Fruit fly (Drosophila melanogaster) whole organism, embryonic: ENCODE data around the gene CG1801.

Source experiments
- Atf3 ChIP-seq: fragments of 200-800 bp; sonication (Bioruptor generic); optimal IDR thresholded peaks from 3 replicates; lab custom pipeline; 2016; ENCODE audit warnings: missing biosample characterization, missing genetic modification characterization
- CG10565 ChIP-seq: fragments of 200-800 bp; sonication (Bioruptor generic); optimal IDR thresholded peaks from 3 replicates; lab custom pipeline; 2016; ENCODE audit warnings: missing biosample characterization, mild to moderate bottlenecking, missing genetic modification characterization
- CG10959 ChIP-seq: fragments of 200-800 bp; sonication (Bioruptor generic); IDR thresholded peaks from 2 replicates; pipeline ENCODE4 v1.3.6; 2022; ENCODE audit warnings: missing biosample characterization, missing genetic modification characterization
- CG11398 ChIP-seq: fragments of 200-800 bp; sonication (Bioruptor generic); optimal IDR thresholded peaks from 2 replicates; lab custom pipeline; 2016; ENCODE audit warnings: missing biosample characterization, missing genetic modification characterization
- CG1233 ChIP-seq: fragments of 200-800 bp; sonication (Bioruptor generic); optimal IDR thresholded peaks from 4 replicates; lab custom pipeline; 2018; ENCODE audit warnings: missing biosample characterization, mild to moderate bottlenecking, missing genetic modification characterization
- CG12744 ChIP-seq: fragments of 200-800 bp; sonication (Bioruptor generic); optimal IDR thresholded peaks from 2 replicates; lab custom pipeline; 2016; ENCODE audit warnings: missing biosample characterization, missing genetic modification characterization
- CG13287 ChIP-seq: fragments of 200-800 bp; sonication (Bioruptor generic); IDR thresholded peaks from 2 replicates; pipeline ENCODE4 v1.3.6; 2022; ENCODE audit warnings: missing biosample characterization, missing genetic modification characterization; ENCODE audit not compliant: partially characterized antibody
- CG15696 ChIP-seq: fragments of 200-800 bp; sonication (Bioruptor generic); optimal IDR thresholded peaks from 2 replicates; lab custom pipeline; 2019; ENCODE audit warnings: missing biosample characterization, mild to moderate bottlenecking, missing genetic modification characterization, moderate library complexity
- CG1647 ChIP-seq: fragments of 200-800 bp; sonication (Bioruptor generic); optimal IDR thresholded peaks from 3 replicates; lab custom pipeline; 2016; ENCODE audit warnings: missing biosample characterization, missing genetic modification characterization
- CG18599 ChIP-seq: fragments of 200-800 bp; sonication (Bioruptor generic); optimal IDR thresholded peaks from 3 replicates; lab custom pipeline; 2017; ENCODE audit warnings: missing biosample characterization, missing genetic modification characterization, mild to moderate bottlenecking, moderate library complexity, missing genetic modification reagents
- CG2889 ChIP-seq: fragments of 200-800 bp; sonication (Bioruptor generic); IDR thresholded peaks from 3 replicates; pipeline ENCODE4 v1.3.6; 2022; ENCODE audit warnings: missing biosample characterization, missing genetic modification characterization
- CG30431 ChIP-seq: fragments of 200-800 bp; sonication (Bioruptor generic); optimal IDR thresholded peaks from 2 replicates; lab custom pipeline; 2017; ENCODE audit warnings: missing biosample characterization, missing genetic modification characterization
- CG3407 ChIP-seq: fragments of 200-800 bp; sonication (Bioruptor generic); optimal IDR thresholded peaks from 2 replicates; lab custom pipeline; 2018; ENCODE audit warnings: missing biosample characterization, mild to moderate bottlenecking, missing genetic modification characterization
- CG5953 ChIP-seq: fragments of 200-800 bp; sonication (Bioruptor generic); IDR thresholded peaks from 2 replicates; pipeline ENCODE4 v1.3.6; 2022; ENCODE audit warnings: missing biosample characterization, missing genetic modification characterization
- CG6175 ChIP-seq: fragments of 200-800 bp; sonication (Bioruptor generic); IDR thresholded peaks from 3 replicates; pipeline ENCODE4 v1.3.6; 2022; ENCODE audit warnings: missing biosample characterization, missing genetic modification characterization
- CG6683 ChIP-seq: fragments of 200-800 bp; sonication (Bioruptor generic); optimal IDR thresholded peaks from 2 replicates; lab custom pipeline; 2017; ENCODE audit warnings: missing biosample characterization, mild to moderate bottlenecking, missing genetic modification characterization, missing genetic modification reagents
- CG7745 ChIP-seq: fragments of 200-800 bp; sonication (Bioruptor generic); optimal IDR thresholded peaks from 2 replicates; lab custom pipeline; 2018; ENCODE audit warnings: missing biosample characterization, mild to moderate bottlenecking, missing genetic modification characterization, moderate library complexity
- CG9609 ChIP-seq: fragments of 200-800 bp; sonication (Bioruptor generic); optimal IDR thresholded peaks from 3 replicates; lab custom pipeline; 2016; ENCODE audit warnings: missing biosample characterization, missing genetic modification characterization
- CG9727 ChIP-seq: fragments of 200-800 bp; sonication (Bioruptor generic); optimal IDR thresholded peaks from 3 replicates; lab custom pipeline; 2017; ENCODE audit warnings: missing biosample characterization, mild to moderate bottlenecking, missing genetic modification characterization
- CHES-1-like ChIP-seq: fragments of 200-800 bp; sonication (Bioruptor generic); optimal IDR thresholded peaks from 2 replicates; lab custom pipeline; 2016; ENCODE audit warnings: missing biosample characterization, missing genetic modification characterization
- CTCF ChIP-seq: fragments of 200-800 bp; sonication (Bioruptor generic); optimal IDR thresholded peaks from 2 replicates; lab custom pipeline; 2017; ENCODE audit warnings: missing biosample characterization, mild to moderate bottlenecking, missing genetic modification characterization, moderate library complexity
- Gug ChIP-seq: fragments of 200-800 bp; sonication (Bioruptor generic); IDR thresholded peaks from 4 replicates; pipeline ENCODE4 v1.3.6; 2022; ENCODE audit warnings: missing biosample characterization, missing genetic modification characterization
- Kr ChIP-seq: fragments of 200-800 bp; sonication (Bioruptor generic); optimal IDR thresholded peaks from 2 replicates; lab custom pipeline; 2017; ENCODE audit warnings: missing biosample characterization, mild to moderate bottlenecking, missing genetic modification characterization
- Lhr ChIP-seq: fragments of 200-800 bp; sonication (Bioruptor generic); optimal IDR thresholded peaks from 3 replicates; lab custom pipeline; 2017; ENCODE audit warnings: mild to moderate bottlenecking, missing biosample characterization, missing genetic modification reagents, missing genetic modification characterization
- MESR4 ChIP-seq: fragments of 200-800 bp; sonication (Bioruptor generic); optimal IDR thresholded peaks from 2 replicates; lab custom pipeline; 2018; ENCODE audit warnings: missing biosample characterization, mild to moderate bottlenecking, missing genetic modification characterization, moderate library complexity
- Meics ChIP-seq: fragments of 200-800 bp; sonication (Bioruptor generic); optimal IDR thresholded peaks from 2 replicates; lab custom pipeline; 2017; ENCODE audit warnings: missing biosample characterization, mild to moderate bottlenecking, missing genetic modification characterization
- Sox102F ChIP-seq: fragments of 200-800 bp; sonication (Bioruptor generic); optimal IDR thresholded peaks from 2 replicates; lab custom pipeline; 2018; ENCODE audit warnings: missing biosample characterization, mild to moderate bottlenecking, missing genetic modification characterization, moderate library complexity
- Xbp1 ChIP-seq: fragments of 200-800 bp; sonication (Bioruptor generic); optimal IDR thresholded peaks from 3 replicates; lab custom pipeline; 2016; ENCODE audit warnings: missing biosample characterization, mild to moderate bottlenecking, missing genetic modification characterization
- Xrp1 ChIP-seq: fragments of 200-800 bp; sonication (Bioruptor generic); IDR thresholded peaks from 2 replicates; pipeline ENCODE4 v1.3.6; 2022; ENCODE audit warnings: missing biosample characterization, missing genetic modification characterization
- aop ChIP-seq: fragments of 200-800 bp; sonication (Bioruptor generic); IDR thresholded peaks from 2 replicates; pipeline ENCODE4 v1.3.6; 2022; ENCODE audit warnings: missing biosample characterization, missing genetic modification characterization
- bab2 ChIP-seq: fragments of 200-800 bp; sonication (Bioruptor generic); optimal IDR thresholded peaks from 2 replicates; lab custom pipeline; 2016; ENCODE audit warnings: missing biosample characterization, missing genetic modification characterization
- crol ChIP-seq: fragments of 200-800 bp; sonication (Bioruptor generic); IDR thresholded peaks from 2 replicates; pipeline ENCODE4 v1.3.6; 2022; ENCODE audit warnings: missing biosample characterization, missing genetic modification characterization
- dimm ChIP-seq: fragments of 200-800 bp; sonication (Bioruptor generic); IDR thresholded peaks from 2 replicates; pipeline ENCODE4 v1.3.6; 2022; ENCODE audit warnings: missing biosample characterization, missing genetic modification characterization
- emc ChIP-seq: fragments of 200-800 bp; sonication (Bioruptor generic); optimal IDR thresholded peaks from 2 replicates; lab custom pipeline; 2016; ENCODE audit warnings: missing biosample characterization, missing genetic modification characterization
- eve ChIP-seq, 2 experiments: fragments of >200 bp; optimal IDR thresholded peaks; 2 replicates each; lab custom pipeline; 2017; ENCODE audit warnings: missing biosample characterization in 2 of 2, missing genetic modification characterization in 2 of 2
- ewg ChIP-seq: fragments of 200-800 bp; sonication (Bioruptor generic); optimal IDR thresholded peaks from 3 replicates; lab custom pipeline; 2017; ENCODE audit warnings: mild to moderate bottlenecking, missing biosample characterization, missing genetic modification reagents, missing genetic modification characterization
- gro ChIP-seq: fragments of 200-800 bp; sonication (Bioruptor generic); optimal IDR thresholded peaks from 2 replicates; lab custom pipeline; 2016; ENCODE audit warnings: missing biosample characterization, missing genetic modification characterization
- hkb ChIP-seq, 2 experiments: fragments of 200-800 bp in 1 of 2; fragments of >200 bp in 1 of 2; sonication (Bioruptor generic) in 1 of 2; IDR thresholded peaks in 1 of 2; optimal IDR thresholded peaks in 1 of 2; 2 replicates each; pipeline versions ENCODE4 v1.3.6 to Lab custom; 2017 to 2022; ENCODE audit warnings: missing biosample characterization in 1 of 2, missing genetic modification characterization in 1 of 2
- jing ChIP-seq: fragments of 200-800 bp; sonication (Bioruptor generic); optimal IDR thresholded peaks from 2 replicates; lab custom pipeline; 2018; ENCODE audit warnings: missing biosample characterization, mild to moderate bottlenecking, missing genetic modification characterization
- nom ChIP-seq: fragments of 200-800 bp; sonication (Bioruptor generic); optimal IDR thresholded peaks from 2 replicates; lab custom pipeline; 2017; ENCODE audit warnings: missing biosample characterization, missing genetic modification characterization, mild to moderate bottlenecking, moderate library complexity, missing genetic modification reagents
- phol ChIP-seq: fragments of 200-800 bp; sonication (Bioruptor generic); optimal IDR thresholded peaks from 3 replicates; lab custom pipeline; 2018; ENCODE audit warnings: missing biosample characterization, mild to moderate bottlenecking, missing genetic modification characterization, moderate library complexity
- pros ChIP-seq: fragments of 200-800 bp; sonication (Bioruptor generic); optimal IDR thresholded peaks from 3 replicates; lab custom pipeline; 2019; ENCODE audit warnings: missing biosample characterization, mild to moderate bottlenecking, missing genetic modification characterization, moderate library complexity
- ranshi ChIP-seq: fragments of 200-800 bp; sonication (Bioruptor generic); IDR thresholded peaks from 2 replicates; pipeline ENCODE4 v1.3.6; 2022; ENCODE audit warnings: missing biosample characterization, missing genetic modification characterization
- sens ChIP-seq: fragments of 200-800 bp; sonication (Bioruptor generic); peaks from one replicate; lab custom pipeline; 2016; ENCODE audit warnings: missing biosample characterization, missing genetic modification characterization
- tll ChIP-seq, 2 experiments: fragments of 200-800 bp in 1 of 2; fragments of >200 bp in 1 of 2; sonication (Bioruptor generic) in 1 of 2; optimal IDR thresholded peaks; 2 replicates each; lab custom pipeline; 2017 to 2019; ENCODE audit warnings: missing biosample characterization in 2 of 2, missing genetic modification characterization in 2 of 2, mild to moderate bottlenecking in 1 of 2, moderate library complexity in 1 of 2
- toy ChIP-seq: fragments of 200-800 bp; sonication (Bioruptor generic); IDR thresholded peaks from 2 replicates; pipeline ENCODE4 v1.3.6; 2022; ENCODE audit warnings: missing biosample characterization, missing genetic modification characterization
- tup ChIP-seq: fragments of 200-800 bp; sonication (Bioruptor generic); optimal IDR thresholded peaks from 2 replicates; lab custom pipeline; 2016; ENCODE audit warnings: missing biosample characterization, mild to moderate bottlenecking, missing genetic modification characterization, moderate library complexity
- vnd ChIP-seq: fragments of 200-800 bp; sonication (Bioruptor generic); IDR thresholded peaks from 3 replicates; pipeline ENCODE4 v1.3.6; 2022; ENCODE audit warnings: missing biosample characterization, missing genetic modification characterization; ENCODE audit not compliant: partially characterized antibody
- vvl ChIP-seq: fragments of 200-800 bp; sonication (Bioruptor generic); IDR thresholded peaks from 2 replicates; pipeline ENCODE4 v1.3.6; 2022; ENCODE audit warnings: missing biosample characterization, missing genetic modification characterization
- zf30C ChIP-seq: fragments of 200-800 bp; sonication (Bioruptor generic); optimal IDR thresholded peaks from 3 replicates; lab custom pipeline; 2018; ENCODE audit warnings: missing biosample characterization, mild to moderate bottlenecking, missing genetic modification characterization

The CG1801 gene

DNA sequence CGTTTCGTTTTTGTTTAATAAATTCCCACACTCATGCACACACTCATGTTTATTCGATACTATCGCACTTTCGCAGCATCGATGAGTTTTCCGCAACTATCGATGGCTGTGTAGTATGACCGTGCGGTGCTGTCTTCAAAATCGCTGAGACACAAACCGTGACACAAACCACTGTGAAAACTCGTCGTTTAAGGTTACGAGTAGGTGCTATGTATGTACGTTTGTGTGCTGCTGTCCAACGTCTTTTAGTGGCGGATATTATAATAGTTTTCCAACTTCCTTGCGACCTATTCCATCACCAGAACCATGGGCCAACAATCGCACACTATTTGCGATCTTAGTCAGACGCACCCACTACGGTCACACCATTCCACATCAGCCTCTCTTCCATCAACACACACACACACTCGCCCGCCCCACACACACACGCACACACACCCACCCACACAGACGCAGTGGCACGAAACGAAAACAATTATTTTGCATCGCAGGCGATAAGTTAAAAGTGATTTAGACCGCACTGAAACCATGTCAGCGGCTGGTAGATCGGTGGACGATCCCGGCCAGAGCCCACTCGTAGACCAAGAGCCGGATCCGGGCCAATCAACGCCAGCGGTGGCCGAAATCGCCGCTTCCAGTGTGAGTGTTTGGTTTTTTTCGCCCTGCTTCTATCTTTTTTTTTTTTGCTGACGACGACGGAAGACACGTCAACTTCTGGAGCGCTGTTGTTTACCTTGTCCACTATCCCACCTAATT lies 6.8 kb upstream of the CG1801 start, which contains the start of the genes Dd and CG1486 (continued):
- no peak for TF ChIP-seq CG1647 (GFP tag; lab: Kevin White, UChicago)
- TF ChIP-seq MESR4: peak; percentile 71
- TF ChIP-seq jing (GFP tag; lab: Kevin White, UChicago): no peak
- no peak for TF ChIP-seq CG5953 (GFP tag; lab: Robert Waterston, UW)
- TF ChIP-seq tll (GFP tag; optimal IDR thresholded peaks at IDR 0.05; lab: Kevin White, UChicago): no peak
- TF ChIP-seq Sox102F (GFP tag; lab: Kevin White, UChicago): no peak
- no peak for TF ChIP-seq Kr
- no peak for TF ChIP-seq CG11398
- peak; percentile 92 for TF ChIP-seq vnd
- no peak for TF ChIP-seq CG30431 (GFP tag; lab: Kevin White, UChicago)
- peak; percentile 29 for TF ChIP-seq sens (GFP tag; lab: Kevin White, UChicago)
- TF ChIP-seq CG12744 (GFP tag; lab: Kevin White, UChicago): no peak
- TF ChIP-seq CG3407: no peak
- TF ChIP-seq bab2 (GFP tag; lab: Kevin White, UChicago): no peak
- TF ChIP-seq CG9727: no peak
- TF ChIP-seq CG15696 (tag; lab: Kevin White, UChicago): no peak
- no peak for TF ChIP-seq Atf3 (GFP tag; lab: Kevin White, UChicago)
- peak; percentile 70 for TF ChIP-seq Lhr (GFP tag; lab: Kevin White, UChicago)
- peak; percentile 29 for TF ChIP-seq Xbp1 (GFP tag; lab: Kevin White, UChicago)
- TF ChIP-seq CTCF (GFP tag; lab: Kevin White, UChicago): peak; percentile 33
- no peak for TF ChIP-seq Gug
- TF ChIP-seq vvl: no peak
- no peak for TF ChIP-seq aop (GFP tag; lab: Robert Waterston, UW)
- TF ChIP-seq CG9609 (GFP tag; lab: Kevin White, UChicago): no peak
- no peak for TF ChIP-seq CG2889
- TF ChIP-seq hkb (optimal IDR thresholded peaks at IDR 0.05; lab: Kevin White, UChicago): no peak
- no peak for TF ChIP-seq hkb (GFP tag; IDR thresholded peaks at IDR 0.05; lab: Robert Waterston, UW)
- TF ChIP-seq CHES-1-like: peak; percentile 61
- peak; percentile 51 for TF ChIP-seq phol (tag; lab: Kevin White, UChicago)
- peak; percentile 30 for TF ChIP-seq ewg
- TF ChIP-seq Meics (GFP tag; lab: Kevin White, UChicago): no peak
- TF ChIP-seq crol (GFP tag; lab: Robert Waterston, UW): no peak
- TF ChIP-seq CG7745 (tag; lab: Kevin White, UChicago): no peak
- no peak for TF ChIP-seq Xrp1
- TF ChIP-seq nom (GFP tag; lab: Kevin White, UChicago): peak; percentile 21
- TF ChIP-seq emc (GFP tag; lab: Kevin White, UChicago): no peak
- TF ChIP-seq pros (GFP tag; lab: Kevin White, UChicago): no peak
- no peak for TF ChIP-seq eve (GFP tag; optimal IDR thresholded peaks at IDR 0.05; lab: Kevin White, UChicago)
- TF ChIP-seq CG6683 (GFP tag; lab: Kevin White, UChicago): no peak
- TF ChIP-seq CG10959 (GFP tag; lab: Robert Waterston, UW): no peak
- TF ChIP-seq gro: no peak
- TF ChIP-seq CG10565 (GFP tag; lab: Kevin White, UChicago): no peak
- TF ChIP-seq CG13287 (GFP tag; lab: Robert Waterston, UW): peak; percentile 80
- no peak for TF ChIP-seq ranshi (GFP tag; lab: Robert Waterston, UW)
- no peak for TF ChIP-seq tup (GFP tag; lab: Kevin White, UChicago)
- no peak for TF ChIP-seq toy (GFP tag; lab: Robert Waterston, UW)
- no peak for TF ChIP-seq dimm
- TF ChIP-seq CG6175: no peak
- TF ChIP-seq zf30C (GFP tag; lab: Kevin White, UChicago): no peak
- no peak for TF ChIP-seq CG1233
- TF ChIP-seq CG18599: no peak
